Fruit fly (Drosophila melanogaster) whole organism, embryonic: ENCODE data around the gene chrb.
A peak's percentile ranks its signal among the peaks of the same experiment; 100 is the strongest.

ENCODE experiments used
- Adf1 ChIP-seq: fragments of 200-800 bp; sonication (Bioruptor generic); IDR thresholded peaks from 2 replicates; pipeline ENCODE4 v1.3.6; 2022; ENCODE audit warnings: missing biosample characterization, missing genetic modification characterization
- Asciz ChIP-seq: fragments of 200-800 bp; sonication (Bioruptor generic); optimal IDR thresholded peaks from 2 replicates; lab custom pipeline; 2017; ENCODE audit warnings: missing biosample characterization, mild to moderate bottlenecking, missing genetic modification characterization, missing genetic modification reagents
- Bteb2 ChIP-seq: fragments of 200-800 bp; sonication (Bioruptor generic); optimal IDR thresholded peaks from 2 replicates; lab custom pipeline; 2016; ENCODE audit warnings: missing biosample characterization, missing genetic modification characterization
- CG10274 ChIP-seq: fragments of 200-800 bp; sonication (Bioruptor generic); optimal IDR thresholded peaks from 3 replicates; lab custom pipeline; 2017; ENCODE audit warnings: missing biosample characterization, mild to moderate bottlenecking, missing genetic modification characterization
- CG10654 ChIP-seq: fragments of 200-800 bp; sonication (Bioruptor generic); optimal IDR thresholded peaks from 2 replicates; lab custom pipeline; 2016; ENCODE audit warnings: missing biosample characterization, missing genetic modification characterization
- CG10979 ChIP-seq: fragments of 200-800 bp; sonication (Bioruptor generic); optimal IDR thresholded peaks from 2 replicates; lab custom pipeline; 2018; ENCODE audit warnings: missing biosample characterization, mild to moderate bottlenecking, missing genetic modification characterization, moderate library complexity
- CG12659 ChIP-seq: fragments of 200-800 bp; sonication (Bioruptor generic); optimal IDR thresholded peaks from 3 replicates; lab custom pipeline; 2017; ENCODE audit warnings: mild to moderate bottlenecking, missing biosample characterization, missing genetic modification reagents, missing genetic modification characterization
- CG12942 ChIP-seq: fragments of 200-800 bp; sonication (Bioruptor generic); optimal IDR thresholded peaks from 3 replicates; lab custom pipeline; 2016; ENCODE audit warnings: missing biosample characterization, missing genetic modification characterization
- CG13424 ChIP-seq: fragments of 200-800 bp; sonication (Bioruptor generic); optimal IDR thresholded peaks from 2 replicates; lab custom pipeline; 2019; ENCODE audit warnings: missing biosample characterization, mild to moderate bottlenecking, missing genetic modification characterization, moderate library complexity
- CG13894 ChIP-seq: fragments of 200-800 bp; sonication (Bioruptor generic); optimal IDR thresholded peaks from 3 replicates; lab custom pipeline; 2018; ENCODE audit warnings: missing biosample characterization, mild to moderate bottlenecking, missing genetic modification characterization, moderate library complexity
- CG14710 ChIP-seq: fragments of 200-800 bp; sonication (Bioruptor generic); optimal IDR thresholded peaks from 3 replicates; lab custom pipeline; 2019; ENCODE audit warnings: missing biosample characterization, mild to moderate bottlenecking, missing genetic modification characterization, moderate library complexity
- CG15479 ChIP-seq: fragments of 200-800 bp; sonication (Bioruptor generic); optimal IDR thresholded peaks from 3 replicates; lab custom pipeline; 2019; ENCODE audit warnings: missing biosample characterization, mild to moderate bottlenecking, missing genetic modification characterization, moderate library complexity
- CG1647 ChIP-seq: fragments of 200-800 bp; sonication (Bioruptor generic); optimal IDR thresholded peaks from 3 replicates; lab custom pipeline; 2016; ENCODE audit warnings: missing biosample characterization, missing genetic modification characterization
- CG17385 ChIP-seq: fragments of 200-800 bp; sonication (Bioruptor generic); optimal IDR thresholded peaks from 3 replicates; lab custom pipeline; 2018; ENCODE audit warnings: missing biosample characterization, mild to moderate bottlenecking, missing genetic modification characterization
- CG1792 ChIP-seq: fragments of 200-800 bp; sonication (Bioruptor generic); optimal IDR thresholded peaks from 2 replicates; lab custom pipeline; 2016; ENCODE audit warnings: missing biosample characterization, missing genetic modification characterization
- CG18764 ChIP-seq: fragments of 200-800 bp; sonication (Bioruptor generic); optimal IDR thresholded peaks from 3 replicates; lab custom pipeline; 2016; ENCODE audit warnings: missing biosample characterization, missing genetic modification characterization
- CG2712 ChIP-seq: fragments of 200-800 bp; optimal IDR thresholded peaks from 3 replicates; lab custom pipeline; 2019; ENCODE audit warnings: missing biosample characterization, mild to moderate bottlenecking, missing genetic modification characterization, moderate library complexity
- CG31441 ChIP-seq: fragments of 200-800 bp; sonication (Bioruptor generic); IDR thresholded peaks from 2 replicates; pipeline ENCODE4 v1.3.6; 2022; ENCODE audit warnings: missing biosample characterization, missing genetic modification characterization
- CG34224 ChIP-seq: fragments of 200-800 bp; sonication (Bioruptor generic); IDR thresholded peaks from 3 replicates; pipeline ENCODE4 v1.3.6; 2022; ENCODE audit warnings: missing biosample characterization, missing genetic modification characterization; ENCODE audit not compliant: partially characterized antibody
- CG4854 ChIP-seq: fragments of 200-800 bp; sonication (Bioruptor generic); optimal IDR thresholded peaks from 2 replicates; lab custom pipeline; 2016; ENCODE audit warnings: missing biosample characterization, missing genetic modification characterization, inconsistent platforms
- CG6272 ChIP-seq: fragments of 200-800 bp; sonication (Bioruptor generic); IDR thresholded peaks from 2 replicates; pipeline ENCODE4 v1.3.6; 2022; ENCODE audit warnings: missing biosample characterization, missing genetic modification characterization
- CG7271 ChIP-seq: fragments of 200-800 bp; sonication (Bioruptor generic); optimal IDR thresholded peaks from 2 replicates; lab custom pipeline; 2018; ENCODE audit warnings: missing biosample characterization, mild to moderate bottlenecking, missing genetic modification characterization, moderate library complexity
- CG7987 ChIP-seq: fragments of 200-800 bp; sonication (Bioruptor generic); optimal IDR thresholded peaks from 2 replicates; lab custom pipeline; 2018; ENCODE audit warnings: missing biosample characterization, mild to moderate bottlenecking, missing genetic modification characterization, moderate library complexity
- D19B ChIP-seq: fragments of 200-800 bp; sonication (Bioruptor generic); optimal IDR thresholded peaks from 2 replicates; lab custom pipeline; 2017; ENCODE audit warnings: missing biosample characterization, mild to moderate bottlenecking, missing genetic modification characterization
- Fer1 ChIP-seq: fragments of 200-800 bp; sonication (Bioruptor generic); optimal IDR thresholded peaks from 2 replicates; lab custom pipeline; 2017; ENCODE audit warnings: missing biosample characterization, mild to moderate bottlenecking, missing genetic modification characterization
- H15 ChIP-seq: fragments of 200-800 bp; sonication (Bioruptor generic); IDR thresholded peaks from 3 replicates; pipeline ENCODE4 v1.3.6; 2022; ENCODE audit warnings: missing biosample characterization, missing genetic modification characterization
- HLH3B ChIP-seq: fragments of 200-800 bp; sonication (Bioruptor generic); IDR thresholded peaks from 2 replicates; pipeline ENCODE4 v1.3.6; 2022; ENCODE audit warnings: missing biosample characterization, missing genetic modification characterization
- HLH4C ChIP-seq: fragments of 200-800 bp; sonication (Bioruptor generic); IDR thresholded peaks from 3 replicates; pipeline ENCODE4 v1.3.6; 2022; ENCODE audit warnings: missing biosample characterization, missing genetic modification characterization; ENCODE audit not compliant: partially characterized antibody
- Hr3 ChIP-seq: fragments of 200-800 bp; sonication (Bioruptor generic); optimal IDR thresholded peaks from 3 replicates; lab custom pipeline; 2016; ENCODE audit warnings: missing biosample characterization, missing genetic modification characterization
- Mrtf ChIP-seq: fragments of 200-800 bp; sonication (Bioruptor generic); IDR thresholded peaks from 3 replicates; pipeline ENCODE4 v1.3.6; 2022; ENCODE audit warnings: missing biosample characterization, missing genetic modification characterization
- Sry-β ChIP-seq: fragments of 200-800 bp; sonication (Bioruptor generic); optimal IDR thresholded peaks from 2 replicates; lab custom pipeline; 2018; ENCODE audit warnings: missing biosample characterization, mild to moderate bottlenecking, missing genetic modification characterization, moderate library complexity
- Tbp ChIP-seq: fragments of >200 bp; optimal IDR thresholded peaks from 2 replicates; lab custom pipeline; 2018; ENCODE audit warnings: missing biosample characterization, missing genetic modification characterization
- Xbp1 ChIP-seq: fragments of 200-800 bp; sonication (Bioruptor generic); optimal IDR thresholded peaks from 3 replicates; lab custom pipeline; 2016; ENCODE audit warnings: missing biosample characterization, mild to moderate bottlenecking, missing genetic modification characterization
- Xrp1 ChIP-seq: fragments of 200-800 bp; sonication (Bioruptor generic); IDR thresholded peaks from 2 replicates; pipeline ENCODE4 v1.3.6; 2022; ENCODE audit warnings: missing biosample characterization, missing genetic modification characterization
- bab2 ChIP-seq: fragments of 200-800 bp; sonication (Bioruptor generic); optimal IDR thresholded peaks from 2 replicates; lab custom pipeline; 2016; ENCODE audit warnings: missing biosample characterization, missing genetic modification characterization
- bbx ChIP-seq: fragments of 200-800 bp; sonication (Bioruptor generic); IDR thresholded peaks from 2 replicates; pipeline ENCODE4 v1.3.6; 2022; ENCODE audit warnings: missing biosample characterization, missing genetic modification characterization; ENCODE audit not compliant: partially characterized antibody
- dan ChIP-seq: fragments of 200-800 bp; sonication (Bioruptor generic); IDR thresholded peaks from 2 replicates; pipeline ENCODE4 v1.3.6; 2022; ENCODE audit warnings: missing biosample characterization, missing genetic modification characterization
- disco-r ChIP-seq: fragments of 200-800 bp; sonication (Bioruptor generic); optimal IDR thresholded peaks from 2 replicates; lab custom pipeline; 2016; ENCODE audit warnings: missing biosample characterization, missing genetic modification characterization
- fru ChIP-seq: fragments of >200 bp; optimal IDR thresholded peaks from 2 replicates; lab custom pipeline; 2017
- gce ChIP-seq: fragments of 200-800 bp; sonication (Bioruptor generic); IDR thresholded peaks from 3 replicates; pipeline ENCODE4 v1.3.6; 2022; ENCODE audit warnings: missing biosample characterization, missing genetic modification characterization
- gt ChIP-seq: fragments of 200-800 bp; sonication (Bioruptor generic); IDR thresholded peaks from 2 replicates; pipeline ENCODE4 v1.3.6; 2022; ENCODE audit warnings: missing biosample characterization, missing genetic modification characterization
- nmo ChIP-seq: fragments of 200-800 bp; sonication (Bioruptor generic); optimal IDR thresholded peaks from 2 replicates; lab custom pipeline; 2018; ENCODE audit warnings: missing biosample characterization, mild to moderate bottlenecking, missing genetic modification characterization, moderate library complexity
- repo ChIP-seq: fragments of 200-800 bp; sonication (Bioruptor generic); optimal IDR thresholded peaks from 2 replicates; lab custom pipeline; 2016; ENCODE audit warnings: missing biosample characterization, missing genetic modification characterization
- salm ChIP-seq: fragments of 200-800 bp; sonication (Bioruptor generic); optimal IDR thresholded peaks from 2 replicates; lab custom pipeline; 2018; ENCODE audit warnings: missing biosample characterization, mild to moderate bottlenecking, missing genetic modification characterization
- sna ChIP-seq: fragments of 200-800 bp; sonication (Bioruptor generic); IDR thresholded peaks from 2 replicates; pipeline ENCODE4 v1.3.6; 2022; ENCODE audit warnings: missing biosample characterization, missing genetic modification characterization; ENCODE audit not compliant: partially characterized antibody
- so ChIP-seq: fragments of 200-800 bp; sonication (Bioruptor generic); IDR thresholded peaks from 3 replicates; pipeline ENCODE4 v1.3.6; 2022; ENCODE audit warnings: missing biosample characterization, missing genetic modification characterization
- stc ChIP-seq: fragments of 200-800 bp; sonication (Bioruptor generic); IDR thresholded peaks from 2 replicates; pipeline ENCODE4 v1.3.6; 2022; ENCODE audit warnings: missing biosample characterization, missing genetic modification characterization
- unpg ChIP-seq: fragments of 200-800 bp; sonication (Bioruptor generic); optimal IDR thresholded peaks from 3 replicates; lab custom pipeline; 2018; ENCODE audit warnings: missing biosample characterization, mild to moderate bottlenecking, missing genetic modification characterization, moderate library complexity
- vnd ChIP-seq: fragments of 200-800 bp; sonication (Bioruptor generic); IDR thresholded peaks from 3 replicates; pipeline ENCODE4 v1.3.6; 2022; ENCODE audit warnings: missing biosample characterization, missing genetic modification characterization; ENCODE audit not compliant: partially characterized antibody
- vvl ChIP-seq: fragments of 200-800 bp; sonication (Bioruptor generic); IDR thresholded peaks from 2 replicates; pipeline ENCODE4 v1.3.6; 2022; ENCODE audit warnings: missing biosample characterization, missing genetic modification characterization
- wor ChIP-seq: fragments of 200-800 bp; sonication (Bioruptor generic); IDR thresholded peaks from 2 replicates; pipeline ENCODE4 v1.3.6; 2022; ENCODE audit warnings: missing biosample characterization, missing genetic modification characterization
- zen2 ChIP-seq: fragments of 200-800 bp; sonication (Bioruptor generic); IDR thresholded peaks from 3 replicates; pipeline ENCODE4 v1.3.6; 2022; ENCODE audit warnings: missing biosample characterization, missing genetic modification characterization; ENCODE audit not compliant: partially characterized antibody

Gene chrb

DNA sequence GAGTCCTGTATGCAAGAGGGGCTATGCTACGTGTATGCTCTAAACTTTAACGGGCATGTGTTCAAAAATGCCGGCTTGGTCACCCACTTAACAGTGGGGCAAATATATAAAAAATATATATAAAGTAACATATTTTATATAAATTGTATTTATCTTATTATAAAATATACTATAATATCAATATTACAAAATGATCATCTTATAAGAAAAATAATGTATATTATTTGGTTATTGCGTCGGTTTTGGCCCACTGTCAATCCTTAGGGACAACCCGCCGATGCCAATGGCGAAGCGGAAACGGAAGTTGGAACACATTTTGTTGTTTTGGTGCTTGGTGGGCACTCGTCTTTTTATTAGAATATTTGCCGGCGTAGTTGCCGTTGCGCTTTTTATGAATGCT is 36.8 kb upstream of the chrb start (continued):
- TF ChIP-seq HLH4C (GFP tag; lab: Robert Waterston, UW) (no peak), CG10274 (no peak), sna (no peak), H15 (no peak), fru (lab: Kevin White, UChicago) (no peak), CG31441 (GFP tag; lab: Robert Waterston, UW) (peak; percentile 62), Mrtf (GFP tag; lab: Robert Waterston, UW) (no peak), Asciz (GFP tag; lab: Kevin White, UChicago) (peak; percentile 10), CG12659 (GFP tag; lab: Kevin White, UChicago) (peak; percentile 2), so (GFP tag; lab: Robert Waterston, UW) (no peak), salm (tag; lab: Kevin White, UChicago) (no peak), CG34224 (GFP tag; lab: Robert Waterston, UW) (no peak), wor (GFP tag; lab: Robert Waterston, UW) (no peak), CG4854 (no peak), zen2 (GFP tag; lab: Robert Waterston, UW) (no peak), CG10654 (GFP tag; lab: Kevin White, UChicago) (no peak), vvl (GFP tag; lab: Robert Waterston, UW) (peak; percentile 58; the same call in 1 of the 2 replicates), CG12942 (GFP tag; lab: Kevin White, UChicago) (no peak), CG10979 (peak; percentile 56), HLH3B (0 out of 2 replicates have a peak, but pooled peaks have one; percentile 35), bbx (GFP tag; lab: Robert Waterston, UW) (no peak), Adf1 (GFP tag; lab: Robert Waterston, UW) (no peak), gce (GFP tag; lab: Robert Waterston, UW) (no peak), vnd (no peak), Tbp (GFP tag; lab: Kevin White, UChicago) (no peak), CG17385 (no peak), dan (GFP tag; lab: Robert Waterston, UW) (no peak), stc (GFP tag; lab: Robert Waterston, UW) (peak; percentile 32; the same call in 1 of the 2 replicates), D19B (GFP tag; lab: Kevin White, UChicago) (no peak), CG1792 (GFP tag; lab: Kevin White, UChicago) (no peak), CG15479 (GFP tag; lab: Kevin White, UChicago) (no peak), CG2712 (peak; percentile 64), CG13894 (tag; lab: Kevin White, UChicago) (no peak), Bteb2 (GFP tag; lab: Kevin White, UChicago) (no peak), Hr3 (GFP tag; lab: Kevin White, UChicago) (peak; percentile 29), CG1647 (GFP tag; lab: Kevin White, UChicago) (no peak), nmo (GFP tag; lab: Kevin White, UChicago) (peak; percentile 31), CG7987 (GFP tag; lab: Kevin White, UChicago) (no peak), CG18764 (GFP tag; lab: Kevin White, UChicago) (no peak), disco-r (GFP tag; lab: Kevin White, UChicago) (no peak), repo (GFP tag; lab: Kevin White, UChicago) (no peak), Sry-β (GFP tag; lab: Kevin White, UChicago) (no peak), bab2 (GFP tag; lab: Kevin White, UChicago) (no peak), Xrp1 (GFP tag; lab: Robert Waterston, UW) (peak; percentile 66), unpg (GFP tag; lab: Kevin White, UChicago) (peak; percentile 51), CG7271 (tag; lab: Kevin White, UChicago) (peak; percentile 63), Fer1 (GFP tag; lab: Kevin White, UChicago) (peak; percentile 59), CG6272 (GFP tag; lab: Robert Waterston, UW) (no peak), CG14710 (tag; lab: Kevin White, UChicago) (peak; percentile 44), CG13424 (peak; percentile 45), gt (GFP tag; lab: Robert Waterston, UW) (no peak), Xbp1 (GFP tag; lab: Kevin White, UChicago) (peak; percentile 17)
